Worm (Caenorhabditis elegans) whole organism, L1 larva: ENCODE results near the gene T25B9.3.

Source experiments
- Y116A8C.19 ChIP-seq: sonication (generic microtip); optimal IDR thresholded peaks from 2 replicates; lab custom pipeline; 2016; ENCODE audit warnings: missing compliant biosample characterization, missing genetic modification characterization, borderline replicate concordance
- aly-2 ChIP-seq: fragments of 150-350 bp; optimal IDR thresholded peaks from 2 replicates; lab custom pipeline; 2014; ENCODE audit warnings: missing biosample characterization, missing genetic modification characterization
- ama-1 ChIP-seq: fragments of 150-350 bp; optimal IDR thresholded peaks from 2 replicates; lab custom pipeline; 2014
- ceh-8 ChIP-seq: fragments of 200-800 bp; sonication (Bioruptor generic); optimal IDR thresholded peaks from 2 replicates; lab custom pipeline; 2018; ENCODE audit warnings: mild to moderate bottlenecking, missing genetic modification characterization, moderate library complexity, missing compliant biosample characterization
- ces-1 ChIP-seq: fragments of 150-350 bp; optimal IDR thresholded peaks from 2 replicates; lab custom pipeline; 2014; ENCODE audit warnings: missing biosample characterization, missing genetic modification reagents, missing genetic modification characterization
- dpl-1 ChIP-seq, 3 experiments: fragments of 150-350 bp in 2 of 3; sonication (generic microtip) in 1 of 3; optimal IDR thresholded peaks; 2 replicates each; lab custom pipeline; 2014 to 2017; ENCODE audit warnings: missing biosample characterization in 3 of 3, missing genetic modification characterization in 3 of 3, missing genetic modification reagents in 3 of 3
- efl-1 ChIP-seq, 4 experiments: fragments of 150-350 bp; optimal IDR thresholded peaks in 3 of 4; peaks in 1 of 4; 1 replicate in 1 of 4; 2 replicates in 3 of 4; lab custom pipeline; 2014; ENCODE audit warnings: missing biosample characterization in 2 of 4, missing genetic modification characterization in 2 of 4, missing genetic modification reagents in 2 of 4
- efl-3 ChIP-seq: fragments of 200-800 bp; sonication (Bioruptor generic); optimal IDR thresholded peaks from 2 replicates; lab custom pipeline; 2018; ENCODE audit warnings: mild to moderate bottlenecking, missing genetic modification characterization, missing compliant biosample characterization
- egl-27 ChIP-seq, 2 experiments: fragments of 150-350 bp in 1 of 2; sonication (generic microtip); optimal IDR thresholded peaks; 3 replicates each; lab custom pipeline; 2017 to 2018; ENCODE audit warnings: missing biosample characterization in 2 of 2, missing genetic modification characterization in 2 of 2, missing genetic modification reagents in 2 of 2
- elt-2 ChIP-seq: sonication (generic microtip); optimal IDR thresholded peaks from 2 replicates; lab custom pipeline; 2016; ENCODE audit warnings: missing genetic modification characterization, mild to moderate bottlenecking, inconsistent platforms, missing compliant biosample characterization, missing genetic modification reagents
- elt-3 ChIP-seq, 6 experiments: fragments of 150-350 bp in 1 of 6; sonication (generic microtip); optimal IDR thresholded peaks; 2 replicates each; lab custom pipeline; 2017 to 2018; ENCODE audit warnings: missing biosample characterization in 6 of 6, missing genetic modification characterization in 6 of 6, inconsistent platforms in 1 of 6
- ets-5 ChIP-seq: fragments of 200-800 bp; sonication (Bioruptor generic); IDR thresholded peaks from 2 replicates; pipeline ENCODE4 v1.3.6; 2022; ENCODE audit warnings: missing genetic modification characterization, missing compliant biosample characterization
- fkh-4 ChIP-seq: sonication (generic microtip); optimal IDR thresholded peaks from 2 replicates; lab custom pipeline; 2016; ENCODE audit warnings: missing compliant biosample characterization, missing genetic modification characterization, borderline replicate concordance
- fkh-8 ChIP-seq: sonication (generic microtip); optimal IDR thresholded peaks from 2 replicates; lab custom pipeline; 2016; ENCODE audit warnings: mild to moderate bottlenecking, missing genetic modification characterization, missing compliant biosample characterization
- fos-1 ChIP-seq: fragments of 150-350 bp; optimal IDR thresholded peaks from 2 replicates; lab custom pipeline; 2014; ENCODE audit warnings: missing biosample characterization, missing genetic modification characterization
- grh-1 ChIP-seq: fragments of 200-800 bp; sonication (Bioruptor generic); IDR thresholded peaks from 2 replicates; pipeline ENCODE4 v1.3.6; 2022; ENCODE audit warnings: missing genetic modification reagents, missing genetic modification characterization, missing compliant biosample characterization
- hlh-17 ChIP-seq: fragments of 200-800 bp; sonication (Bioruptor generic); optimal IDR thresholded peaks from 2 replicates; lab custom pipeline; 2018; ENCODE audit warnings: missing genetic modification characterization, mild to moderate bottlenecking, missing compliant biosample characterization, moderate library complexity, borderline replicate concordance
- irx-1 ChIP-seq: sonication (generic microtip); optimal IDR thresholded peaks from 2 replicates; lab custom pipeline; 2016; ENCODE audit warnings: missing genetic modification characterization, missing compliant biosample characterization
- isw-1 ChIP-seq: fragments of 200-800 bp; sonication (Bioruptor generic); IDR thresholded peaks from 2 replicates; pipeline ENCODE4 v1.3.6; 2022; ENCODE audit warnings: missing genetic modification characterization, missing compliant biosample characterization
- jun-1 ChIP-seq: fragments of 150-350 bp; optimal IDR thresholded peaks from 2 replicates; lab custom pipeline; 2014; ENCODE audit warnings: missing biosample characterization, missing genetic modification reagents, missing genetic modification characterization
- lin-13 ChIP-seq: fragments of 150-350 bp; optimal IDR thresholded peaks from 2 replicates; lab custom pipeline; 2014; ENCODE audit warnings: missing biosample characterization, missing genetic modification reagents, missing genetic modification characterization
- lin-15B ChIP-seq: fragments of 150-350 bp; sonication (generic microtip); optimal IDR thresholded peaks from 3 replicates; lab custom pipeline; 2014; ENCODE audit warnings: missing biosample characterization, missing genetic modification characterization
- lin-35 ChIP-seq, 2 experiments: fragments of 150-350 bp; optimal IDR thresholded peaks; 2 replicates each; lab custom pipeline; 2014; ENCODE audit warnings: missing biosample characterization in 2 of 2, missing genetic modification characterization in 2 of 2, missing genetic modification reagents in 2 of 2
- lsy-2 ChIP-seq, 2 experiments: fragments of 150-350 bp; optimal IDR thresholded peaks; 2 replicates each; lab custom pipeline; 2014; ENCODE audit warnings: missing biosample characterization in 2 of 2, missing genetic modification characterization in 2 of 2
- mdl-1 ChIP-seq, 2 experiments: fragments of 150-350 bp; optimal IDR thresholded peaks; 2 replicates each; lab custom pipeline; 2014 to 2017; ENCODE audit warnings: missing biosample characterization in 2 of 2, missing genetic modification characterization in 2 of 2, inconsistent platforms in 1 of 2
- mef-2 ChIP-seq: fragments of 150-350 bp; optimal IDR thresholded peaks from 2 replicates; lab custom pipeline; 2014; ENCODE audit warnings: missing biosample characterization, missing genetic modification characterization
- nhr-19 ChIP-seq: fragments of 200-800 bp; sonication (Bioruptor generic); conservative IDR thresholded peaks from 2 replicates; pipeline ENCODE4 v1.3.6; 2022; ENCODE audit warnings: missing genetic modification characterization, missing compliant biosample characterization
- nhr-28 ChIP-seq: fragments of 150-350 bp; optimal IDR thresholded peaks from 2 replicates; lab custom pipeline; 2014; ENCODE audit warnings: missing biosample characterization, missing genetic modification characterization
- nhr-76 ChIP-seq: sonication (generic microtip); optimal IDR thresholded peaks from 2 replicates; lab custom pipeline; 2017; ENCODE audit warnings: missing biosample characterization, missing genetic modification characterization
- nhr-85 ChIP-seq: sonication (generic microtip); peaks from one replicate; lab custom pipeline; 2016; ENCODE audit warnings: missing genetic modification characterization, inconsistent platforms, missing compliant biosample characterization
- nhr-90 ChIP-seq: sonication (generic microtip); optimal IDR thresholded peaks from 2 replicates; lab custom pipeline; 2016; ENCODE audit warnings: mild to moderate bottlenecking, missing genetic modification characterization, missing compliant biosample characterization; ENCODE audit not compliant: poor library complexity
- pag-3 ChIP-seq: sonication (generic microtip); optimal IDR thresholded peaks from 2 replicates; lab custom pipeline; 2017; ENCODE audit warnings: missing genetic modification characterization, mild to moderate bottlenecking, missing compliant biosample characterization, antibody characterized with exemption, borderline replicate concordance; ENCODE audit not compliant: insufficient read depth
- pax-3 ChIP-seq: fragments of 200-800 bp; sonication (Bioruptor generic); optimal IDR thresholded peaks from 2 replicates; lab custom pipeline; 2018; ENCODE audit warnings: mild to moderate bottlenecking, missing genetic modification characterization, moderate library complexity, missing compliant biosample characterization
- skn-1 ChIP-seq: fragments of 150-350 bp; optimal IDR thresholded peaks from 2 replicates; lab custom pipeline; 2014; ENCODE audit warnings: missing biosample characterization, missing genetic modification characterization
- snpc-4 ChIP-seq: fragments of 150-350 bp; optimal IDR thresholded peaks from 2 replicates; lab custom pipeline; 2014; ENCODE audit warnings: missing biosample characterization, missing genetic modification characterization
- snu-23 ChIP-seq: sonication (generic microtip); optimal IDR thresholded peaks from 2 replicates; lab custom pipeline; 2016; ENCODE audit warnings: missing genetic modification characterization, missing compliant biosample characterization
- swsn-7 ChIP-seq: sonication (generic microtip); optimal IDR thresholded peaks from 2 replicates; lab custom pipeline; 2016; ENCODE audit warnings: missing genetic modification characterization, missing compliant biosample characterization
- tbx-2 ChIP-seq: sonication (generic microtip); optimal IDR thresholded peaks from 2 replicates; lab custom pipeline; 2016; ENCODE audit warnings: missing genetic modification characterization, missing compliant biosample characterization
- tlp-1 ChIP-seq: fragments of 150-350 bp; optimal IDR thresholded peaks from 2 replicates; lab custom pipeline; 2014; ENCODE audit warnings: missing biosample characterization, missing genetic modification characterization
- unc-30 ChIP-seq: sonication (generic microtip); optimal IDR thresholded peaks from 2 replicates; lab custom pipeline; 2017; ENCODE audit warnings: missing biosample characterization, missing genetic modification characterization
- unc-86 ChIP-seq: sonication (generic microtip); optimal IDR thresholded peaks from 2 replicates; lab custom pipeline; 2016; ENCODE audit warnings: missing genetic modification characterization, missing compliant biosample characterization
- unc-98 ChIP-seq: fragments of 200-800 bp; sonication (Bioruptor generic); IDR thresholded peaks from 2 replicates; pipeline ENCODE4 v1.3.6; 2022; ENCODE audit warnings: missing genetic modification characterization, missing compliant biosample characterization
- vab-15 ChIP-seq: sonication (generic microtip); optimal IDR thresholded peaks from 2 replicates; lab custom pipeline; 2017; ENCODE audit warnings: missing genotype, mild to moderate bottlenecking, missing genetic modification characterization, missing compliant biosample characterization
- ztf-11 ChIP-seq, 2 experiments: sonication (generic microtip); optimal IDR thresholded peaks; 2 replicates each; lab custom pipeline; 2016 to 2017; ENCODE audit warnings: missing genetic modification characterization in 2 of 2, missing biosample characterization in 1 of 2, missing compliant biosample characterization in 1 of 2

T25B9.3 gene

DNA sequence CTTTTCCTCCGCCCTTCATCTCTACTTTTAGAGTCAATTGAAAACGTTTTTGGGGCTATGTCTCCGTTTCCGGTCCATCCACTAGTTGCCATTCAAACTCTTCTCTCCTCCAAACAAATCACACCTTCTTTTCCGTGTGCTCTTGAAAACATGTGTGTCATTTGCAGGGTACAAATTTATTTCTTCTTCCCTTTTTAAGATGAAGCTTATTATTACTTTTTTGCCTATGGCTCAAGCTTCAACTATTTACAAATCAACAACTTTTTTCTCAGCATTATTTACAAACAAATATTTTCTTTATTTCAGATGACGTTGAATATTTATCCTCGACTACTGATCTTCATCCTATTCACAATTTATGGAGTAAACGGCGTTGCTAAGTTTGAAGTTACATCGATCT lies at the start of gene T25B9.3:
T25B9.3 (plus strand) TSS at position 301 of the 400 bp plus-strand sequence.
- TF ChIP-seq efl-1 (optimal IDR thresholded peaks at IDR 0.05; lab: Kevin White, UChicago) (no peak), efl-1 (GFP tag; optimal IDR thresholded peaks at IDR 0.05 in 1 of 2; lab: Kevin White, UChicago) (peak in 1 of 2 experiments; percentile 44), mef-2 (tag; lab: Kevin White, UChicago) (no peak)
- TF ChIP-seq, all 84 proteins: peak for 1

DNA sequence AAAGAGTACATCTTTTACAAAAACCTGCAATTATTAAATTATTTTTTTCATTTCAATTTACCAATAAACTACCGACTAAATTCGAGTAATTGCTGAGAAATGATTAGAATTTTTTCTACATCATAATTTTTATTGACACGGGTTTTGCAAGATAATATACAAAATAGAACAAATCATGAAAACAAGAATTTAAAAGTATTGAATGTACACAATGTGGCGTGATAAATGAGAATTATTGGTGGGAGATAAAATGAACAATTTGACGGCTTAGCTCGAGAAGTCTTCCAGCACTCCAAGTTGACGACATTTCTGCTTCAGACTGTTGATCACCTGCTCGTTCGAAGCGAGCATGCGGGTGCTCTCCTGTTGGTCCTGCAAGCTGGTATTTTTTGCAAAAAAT lies 49.4 kb upstream of the T25B9.3 start, which contains the start of gene R102.4:
R102.4 (minus strand) TSS at position 101 of the 400 bp plus-strand sequence.
- TF ChIP-seq lin-15B (tag; lab: Kevin White, UChicago) = no peak
- no peak for TF ChIP-seq swsn-7 (tag; lab: Kevin White, UChicago)
- no peak for TF ChIP-seq snu-23 (GFP tag; lab: Kevin White, UChicago)
- no peak for TF ChIP-seq nhr-90 (tag; lab: Kevin White, UChicago)
- no peak for TF ChIP-seq nhr-76
- no peak for TF ChIP-seq irx-1 (tag; lab: Kevin White, UChicago)
- no peak for TF ChIP-seq fos-1 (tag; lab: Kevin White, UChicago)
- no peak for TF ChIP-seq lsy-2 (tag; optimal IDR thresholded peaks at IDR 0.05; lab: Kevin White, UChicago)
- no peak for TF ChIP-seq fkh-8 (tag; lab: Kevin White, UChicago)
- no peak for TF ChIP-seq hlh-17 (GFP tag; lab: Kevin White, UChicago)
- no peak for TF ChIP-seq pag-3
- TF ChIP-seq unc-98 = no peak
- no peak for TF ChIP-seq isw-1
- no peak for TF ChIP-seq nhr-19 (GFP tag; lab: Robert Waterston, UW)
- TF ChIP-seq vab-15 = no peak
- TF ChIP-seq tbx-2 (tag; lab: Kevin White, UChicago) = no peak
- TF ChIP-seq pax-3 (tag; lab: Kevin White, UChicago) = no peak
- no peak for TF ChIP-seq efl-3
- no peak for TF ChIP-seq nhr-85

ce11 chrIV:10697022-10697979 lies 47.3 kb upstream of the T25B9.3 start, which contains the start of gene allo-1:
TSS of gene allo-1 (minus strand) at chrIV:10697072.
- TF ChIP-seq unc-98 (0 out of 2 replicates have a peak, but pooled peaks have one; percentile 32), unc-30 (tag; lab: Kevin White, UChicago) (no peak), ama-1 (lab: Kevin White, UChicago) (no peak), lin-13 (GFP tag; lab: Kevin White, UChicago) (peak; percentile 53), Y116A8C.19 (tag; lab: Kevin White, UChicago) (no peak), ces-1 (GFP tag; lab: Kevin White, UChicago) (no peak), nhr-76 (no peak), nhr-19 (GFP tag; lab: Robert Waterston, UW) (peak; percentile 70), aly-2 (no peak), jun-1 (tag; lab: Kevin White, UChicago) (peak; percentile 84), elt-2 (tag; lab: Kevin White, UChicago) (peak; percentile 32), dpl-1 (GFP tag; optimal IDR thresholded peaks at IDR 0.05; lab: Kevin White, UChicago) (peak; percentile 82 to 88 (median 85)), ceh-8 (GFP tag; lab: Kevin White, UChicago) (no peak), mdl-1 (tag; optimal IDR thresholded peaks at IDR 0.05; lab: Kevin White, UChicago) (peak in 1 of 2 experiments; percentile 83), vab-15 (no peak), lin-35 (GFP tag; optimal IDR thresholded peaks at IDR 0.05; lab: Kevin White, UChicago) (peak; percentile 79 to 90), fkh-4 (no peak), pag-3 (peak; percentile 48), elt-3 (tag; optimal IDR thresholded peaks at IDR 0.05; lab: Kevin White, UChicago) (peak in 2 of 6 experiments; percentile 46 to 77), efl-1 (optimal IDR thresholded peaks at IDR 0.05; lab: Kevin White, UChicago) (peak; percentile 65 to 90), efl-1 (GFP tag; optimal IDR thresholded peaks at IDR 0.05 in 1 of 2; lab: Kevin White, UChicago) (peak; percentile 90 to 99), lsy-2 (tag; optimal IDR thresholded peaks at IDR 0.05; lab: Kevin White, UChicago) (peak; percentile 66 to 86), ets-5 (no peak), mef-2 (tag; lab: Kevin White, UChicago) (no peak), egl-27 (tag; optimal IDR thresholded peaks at IDR 0.05; lab: Kevin White, UChicago) (peak in 1 of 2 experiments; percentile 52), nhr-28 (tag; lab: Kevin White, UChicago) (no peak), unc-86 (tag; lab: Kevin White, UChicago) (peak; percentile 23), skn-1 (tag; lab: Kevin White, UChicago) (peak; percentile 71), snpc-4 (peak; percentile 66), tlp-1 (tag; lab: Kevin White, UChicago) (no peak), grh-1 (GFP tag; lab: Robert Waterston, UW) (peak; percentile 37), ztf-11 (tag; optimal IDR thresholded peaks at IDR 0.05; lab: Kevin White, UChicago) (no peak)
